Fruit fly (Drosophila melanogaster): ENCODE data around the gene Es2.

The Es2 gene

DNA sequence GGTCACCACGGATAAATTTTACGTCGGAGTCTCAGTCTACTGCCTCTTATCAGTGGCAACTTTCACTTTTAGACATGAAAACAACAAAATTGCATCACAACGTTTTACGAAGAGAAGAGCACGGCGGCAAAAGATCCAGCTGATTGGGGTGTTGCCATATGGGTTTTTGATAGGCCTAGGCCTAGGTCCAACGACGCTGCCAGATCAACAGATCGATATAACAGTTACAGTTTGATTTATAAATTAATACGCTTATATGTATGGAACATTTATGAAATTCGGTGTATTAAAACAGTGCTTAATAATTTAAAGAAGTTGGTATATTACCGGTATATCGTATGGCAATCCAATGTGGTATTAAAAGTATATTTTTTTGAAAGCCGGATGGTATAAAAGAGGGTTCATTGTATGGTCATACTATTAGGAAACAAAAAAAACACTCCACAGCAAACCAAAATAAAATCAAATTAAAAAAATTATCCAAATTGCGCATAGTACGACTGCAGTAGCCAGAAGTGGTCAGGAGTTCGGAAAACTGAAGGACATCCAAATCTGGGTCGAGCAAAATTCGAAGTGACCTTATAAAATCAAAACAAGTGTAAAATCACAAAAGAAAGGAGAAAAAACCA, 24.5 kb upstream of the Es2 start, which contains the start of gene CG1440 (continued):
- TF ChIP-seq CG32772 (GFP tag; IDR thresholded peaks at IDR 0.05) (peak; percentile 35; the same call in 1 of the 2 replicates), Dll (GFP tag; IDR thresholded peaks at IDR 0.05; ENCODE audit: partially characterized antibody) (peak; percentile 3; the same call in 1 of the 4 replicates), Dp (GFP tag; optimal IDR thresholded peaks at IDR 0.05) (peak; percentile 62), ems (GFP tag; optimal IDR thresholded peaks at IDR 0.05) (no peak), p53 (GFP tag; optimal IDR thresholded peaks at IDR 0.05) (no peak), CG8089 (GFP tag; optimal IDR thresholded peaks at IDR 0.05) (no peak), CG14710 (tag; optimal IDR thresholded peaks at IDR 0.05) (peak; percentile 78), Myb (GFP tag; optimal IDR thresholded peaks at IDR 0.05) (peak; percentile 43), Elba2 (GFP tag; optimal IDR thresholded peaks at IDR 0.05) (no peak), hkb (optimal IDR thresholded peaks at IDR 0.05) (no peak), hkb (GFP tag; IDR thresholded peaks at IDR 0.05) (peak; percentile 47; the same call in 1 of the 2 replicates), bab2 (GFP tag; optimal IDR thresholded peaks at IDR 0.05) (peak; percentile 30), CG31388 (GFP tag; optimal IDR thresholded peaks at IDR 0.05) (no peak), CG12391 (tag; optimal IDR thresholded peaks at IDR 0.05) (peak; percentile 66), gcm2 (GFP tag; optimal IDR thresholded peaks at IDR 0.05) (no peak), sd (tag; optimal IDR thresholded peaks at IDR 0.05) (no peak), HmgD (GFP tag; optimal IDR thresholded peaks at IDR 0.05) (no peak), insv (GFP tag; optimal IDR thresholded peaks at IDR 0.05) (peak in 1 of 2 experiments; percentile 21), Trl (optimal IDR thresholded peaks at IDR 0.05) (no peak), Trl (GFP tag; optimal IDR thresholded peaks at IDR 0.05) (peak; percentile 10), ap (GFP tag; IDR thresholded peaks at IDR 0.05) (no peak), CG13775 (GFP tag; optimal IDR thresholded peaks at IDR 0.05) (peak; percentile 16), CG18476 (GFP tag; optimal IDR thresholded peaks at IDR 0.05) (peak; percentile 9), CG4617 (GFP tag; optimal IDR thresholded peaks at IDR 0.05; ENCODE audit: borderline replicate concordance) (peak; percentile 20), ssp (GFP tag; IDR thresholded peaks at IDR 0.05) (no peak), CG17186 (GFP tag; optimal IDR thresholded peaks at IDR 0.05) (no peak), Ets65A (GFP tag) (peak; percentile 31), Stat92E (GFP tag; optimal IDR thresholded peaks at IDR 0.05) (peak in 1 of 3 experiments; percentile 59), CG12942 (GFP tag; optimal IDR thresholded peaks at IDR 0.05) (no peak), pb (GFP tag; optimal IDR thresholded peaks at IDR 0.05) (no peak), Hand (GFP tag; optimal IDR thresholded peaks at IDR 0.05) (no peak), CG15514 (GFP tag; optimal IDR thresholded peaks at IDR 0.05) (peak; percentile 76), ranshi (GFP tag; IDR thresholded peaks at IDR 0.05) (no peak), Hr78 (GFP tag; optimal IDR thresholded peaks at IDR 0.05) (no peak), dpn (GFP tag; optimal IDR thresholded peaks at IDR 0.05) (peak in 1 of 2 experiments; percentile 1), nerfin-2 (GFP tag; IDR thresholded peaks at IDR 0.05; ENCODE audit: partially characterized antibody) (no peak), Dfd (GFP tag; optimal IDR thresholded peaks at IDR 0.05) (no peak), Dip3 (GFP tag; optimal IDR thresholded peaks at IDR 0.05) (peak; percentile 40), Atf3 (GFP tag; optimal IDR thresholded peaks at IDR 0.05) (no peak), gfzf (GFP tag; optimal IDR thresholded peaks at IDR 0.05) (peak; percentile 75), CG32767 (GFP tag; IDR thresholded peaks at IDR 0.05) (0 out of 2 replicates have a peak, but pooled peaks have one; percentile 24), CG7928 (GFP tag; optimal IDR thresholded peaks at IDR 0.05) (peak; percentile 29), CG7271 (tag; optimal IDR thresholded peaks at IDR 0.05) (peak; percentile 4), CG2678 (tag; optimal IDR thresholded peaks at IDR 0.05) (no peak), pan (optimal IDR thresholded peaks at IDR 0.05) (no peak), pan (GFP tag; optimal IDR thresholded peaks at IDR 0.05 in 1 of 2, IDR thresholded peaks at IDR 0.05 in 1 of 2) (no peak), row (GFP tag; IDR thresholded peaks at IDR 0.05) (peak; percentile 44; the same call in 2 of the 3 replicates), CG11560 (tag; IDR thresholded peaks at IDR 0.05) (no peak), ash1 (GFP tag; optimal IDR thresholded peaks at IDR 0.05) (no peak), YL-1 (GFP tag; optimal IDR thresholded peaks at IDR 0.05) (peak; percentile 33)
